Worm (Caenorhabditis elegans): ENCODE measurements around the gene srx-33.

ce11 chrV:7123188-7123708 lies 4.6 kb upstream of the srx-33 start, which contains the start of gene lmd-5:
- TF ChIP-seq ztf-23 (GFP tag; IDR thresholded peaks at IDR 0.05) (no peak), cog-1 (tag; optimal IDR thresholded peaks at IDR 0.05) (no peak), klf-2 (GFP tag; conservative IDR thresholded peaks at IDR 0.05) (no peak)

Data from whole organism, midembryonic.